Worm (Caenorhabditis elegans): ENCODE data around the gene F09B12.5.

ce11 chrX:15060303-15060702 lies 24.2 kb upstream of the F09B12.5 start, which contains the start of gene fbxa-96:
- TF ChIP-seq snpc-4 (GFP tag; optimal IDR thresholded peaks at IDR 0.05) (no peak), snpc-4 (tag; optimal IDR thresholded peaks at IDR 0.05) (no peak), attf-6 (GFP tag; IDR thresholded peaks at IDR 0.05) (no peak), let-526 (GFP tag; IDR thresholded peaks at IDR 0.05) (no peak)

Measured in whole organism, young adult.